Fruit fly (Drosophila melanogaster) whole organism, prepupa: ENCODE measurements around the gene Cpr65Av.

Experiments used
- Blimp-1 ChIP-seq: fragments of 200-800 bp; sonication (Bioruptor generic); optimal IDR thresholded peaks from 3 replicates; lab custom pipeline; 2017; ENCODE audit warnings: missing biosample characterization, missing genetic modification characterization, mild to moderate bottlenecking, moderate library complexity, missing genetic modification reagents
- CG3032 ChIP-seq: fragments of 200-800 bp; optimal IDR thresholded peaks from 2 replicates; lab custom pipeline; 2019; ENCODE audit warnings: missing biosample characterization, mild to moderate bottlenecking, missing genetic modification characterization, moderate library complexity
- CG3919 ChIP-seq: fragments of 200-800 bp; sonication (Bioruptor generic); optimal IDR thresholded peaks from 3 replicates; lab custom pipeline; 2016; ENCODE audit warnings: missing biosample characterization, missing genetic modification characterization
- CG6854 ChIP-seq: fragments of 200-800 bp; sonication (Bioruptor generic); optimal IDR thresholded peaks from 2 replicates; lab custom pipeline; 2017; ENCODE audit warnings: missing biosample characterization, mild to moderate bottlenecking, missing genetic modification characterization
- CG8632 ChIP-seq: fragments of 200-800 bp; sonication (Bioruptor generic); optimal IDR thresholded peaks from 3 replicates; lab custom pipeline; 2016; ENCODE audit warnings: missing biosample characterization, missing genetic modification characterization
- Hr39 ChIP-seq: fragments of 200-800 bp; sonication (Bioruptor generic); optimal IDR thresholded peaks from 2 replicates; lab custom pipeline; 2016; ENCODE audit warnings: missing biosample characterization, missing genetic modification characterization
- Hr4 ChIP-seq: fragments of 200-800 bp; sonication (Bioruptor generic); optimal IDR thresholded peaks from 3 replicates; lab custom pipeline; 2016; ENCODE audit warnings: missing biosample characterization, missing genetic modification characterization
- OdsH ChIP-seq: fragments of 200-800 bp; sonication (Bioruptor generic); optimal IDR thresholded peaks from 3 replicates; lab custom pipeline; 2016; ENCODE audit warnings: missing biosample characterization, missing genetic modification characterization
- Sox102F ChIP-seq: fragments of 200-800 bp; sonication (Bioruptor generic); optimal IDR thresholded peaks from 2 replicates; lab custom pipeline; 2016; ENCODE audit warnings: missing biosample characterization, mild to moderate bottlenecking, missing genetic modification characterization
- achi ChIP-seq: fragments of 200-800 bp; sonication (Bioruptor generic); optimal IDR thresholded peaks from 3 replicates; lab custom pipeline; 2016; ENCODE audit warnings: missing biosample characterization, missing genetic modification characterization
- fkh ChIP-seq: fragments of 200-800 bp; sonication (Bioruptor generic); optimal IDR thresholded peaks from 3 replicates; lab custom pipeline; 2017; ENCODE audit warnings: missing biosample characterization, mild to moderate bottlenecking, missing genetic modification characterization, moderate library complexity
- lz ChIP-seq: fragments of 200-800 bp; sonication (Bioruptor generic); optimal IDR thresholded peaks from 3 replicates; lab custom pipeline; 2016; ENCODE audit warnings: missing biosample characterization, missing genetic modification characterization
- ss ChIP-seq, 2 experiments: fragments of 200-800 bp; sonication (Bioruptor generic); optimal IDR thresholded peaks; 2 replicates in 1 of 2; 3 replicates in 1 of 2; lab custom pipeline; 2017 to 2018; ENCODE audit warnings: mild to moderate bottlenecking in 2 of 2, missing biosample characterization in 2 of 2, missing genetic modification characterization in 2 of 2, moderate library complexity in 1 of 2

dm6 chr3L:6152531-6152930, 12.8 kb upstream of the Cpr65Av start, which contains the start of gene Acp65Aa:
- no peak for TF ChIP-seq OdsH
- TF ChIP-seq lz (GFP tag; lab: Kevin White, UChicago): no peak
- TF ChIP-seq Blimp-1 (GFP tag; lab: Kevin White, UChicago): no peak
- TF ChIP-seq Hr39: no peak
- no peak for TF ChIP-seq CG8632 (GFP tag; lab: Kevin White, UChicago)
- TF ChIP-seq CG3032: no peak
- TF ChIP-seq fkh (GFP tag; lab: Kevin White, UChicago): no peak
- TF ChIP-seq Hr4 (GFP tag; lab: Kevin White, UChicago): no peak
- TF ChIP-seq ss (GFP tag; optimal IDR thresholded peaks at IDR 0.05; lab: Kevin White, UChicago): no peak
- no peak for TF ChIP-seq CG6854 (GFP tag; lab: Kevin White, UChicago)
- TF ChIP-seq CG3919 (GFP tag; lab: Kevin White, UChicago): no peak
- TF ChIP-seq achi (GFP tag; lab: Kevin White, UChicago): no peak
- no peak for TF ChIP-seq Sox102F (GFP tag; lab: Kevin White, UChicago)
